Worm (Caenorhabditis elegans) whole organism, young adult: ENCODE results near the gene sams-1.

ENCODE experiments used
- Y95B8A.8 ChIP-seq: fragments of 200-800 bp; sonication (Bioruptor generic); IDR thresholded peaks from 2 replicates; pipeline ENCODE4 v1.3.6; 2022; ENCODE audit warnings: missing genetic modification reagents, missing genetic modification characterization, missing compliant biosample characterization
- akir-1 ChIP-seq: fragments of 200-800 bp; sonication (Bioruptor generic); optimal IDR thresholded peaks from 2 replicates; lab custom pipeline; 2018; ENCODE audit warnings: mild to moderate bottlenecking, missing genetic modification characterization, moderate library complexity, missing compliant biosample characterization
- atf-7 ChIP-seq: sonication (generic microtip); optimal IDR thresholded peaks from 2 replicates; lab custom pipeline; 2017; ENCODE audit warnings: mild to moderate bottlenecking, missing genetic modification characterization, missing compliant biosample characterization
- attf-5 ChIP-seq: fragments of 200-800 bp; sonication (Bioruptor generic); optimal IDR thresholded peaks from 2 replicates; lab custom pipeline; 2018; ENCODE audit warnings: mild to moderate bottlenecking, missing genetic modification characterization, missing compliant biosample characterization
- ceh-100 ChIP-seq: fragments of 200-800 bp; sonication (Bioruptor generic); IDR thresholded peaks from 2 replicates; pipeline ENCODE4 v1.3.6; 2022; ENCODE audit warnings: missing genetic modification reagents, missing genetic modification characterization, missing compliant biosample characterization
- unc-130 ChIP-seq: sonication (generic microtip); optimal IDR thresholded peaks from 2 replicates; lab custom pipeline; 2016; ENCODE audit warnings: missing genetic modification reagents, missing genetic modification characterization, missing compliant biosample characterization

- TF ChIP-seq akir-1 (GFP tag; lab: Kevin White, UChicago) (no peak), unc-130 (GFP tag; lab: Kevin White, UChicago) (peak; percentile 32), attf-5 (GFP tag; lab: Kevin White, UChicago) (peak; percentile 43), atf-7 (tag; lab: Kevin White, UChicago) (peak; percentile 32), Y95B8A.8 (GFP tag; lab: Robert Waterston, UW) (no peak), ceh-100 (0 out of 2 replicates have a peak, but pooled peaks have one; percentile 30)
Measured at ce11 chrX:11934933-11935332, 30.8 kb upstream of the sams-1 start.
